Worm (Caenorhabditis elegans): ENCODE data around the gene C17H12.10.

The C17H12.10 gene

DNA sequence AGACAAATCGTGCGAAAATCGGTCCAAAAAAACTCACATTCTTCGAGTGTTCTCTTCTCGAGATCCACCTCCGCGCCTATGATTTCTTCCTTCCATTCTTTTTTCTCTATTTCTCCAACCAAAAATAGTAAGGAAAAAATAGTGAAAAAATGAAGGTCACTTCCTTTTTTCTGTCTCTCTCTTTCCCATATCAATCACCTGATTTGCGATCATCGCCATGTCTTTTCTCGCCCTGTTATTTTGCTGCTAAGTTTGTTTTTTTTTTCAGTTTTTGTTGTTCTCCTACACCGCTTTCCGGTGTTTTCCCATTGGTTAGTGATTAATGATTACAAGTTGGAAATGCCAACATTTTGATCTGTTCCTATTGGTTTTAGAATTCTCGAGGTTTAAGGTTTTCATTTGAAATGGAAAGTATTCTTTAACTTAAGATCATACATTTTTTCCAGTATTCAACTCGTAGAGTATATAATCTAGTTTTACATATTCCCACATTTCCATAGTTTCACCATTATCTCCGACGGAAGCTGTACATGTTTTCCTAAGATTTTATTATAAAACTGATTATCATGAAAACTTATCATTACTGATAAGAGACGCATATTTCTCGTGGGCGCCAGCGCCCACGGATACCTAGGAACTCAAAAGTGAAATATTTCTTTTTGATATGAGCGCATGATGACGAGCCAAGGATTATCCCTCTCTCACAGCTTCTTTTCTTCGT, 35.1 kb downstream of the C17H12.10 start:
- no peak for TF ChIP-seq nhr-237 (tag; optimal IDR thresholded peaks at IDR 0.05)
- TF ChIP-seq nhr-25 (tag; optimal IDR thresholded peaks at IDR 0.05): peak; percentile 42
- no peak for TF ChIP-seq sma-9 (GFP tag; optimal IDR thresholded peaks at IDR 0.05)
- no peak for TF ChIP-seq sma-9 (tag; optimal IDR thresholded peaks at IDR 0.05)
- TF ChIP-seq fos-1 (tag; optimal IDR thresholded peaks at IDR 0.05): peak; percentile 13
- no peak for TF ChIP-seq R02D3.7 (tag; optimal IDR thresholded peaks at IDR 0.05)
- peak; percentile 9 for TF ChIP-seq blmp-1 (tag; optimal IDR thresholded peaks at IDR 0.05; ENCODE audit: insufficient read depth)

DNA sequence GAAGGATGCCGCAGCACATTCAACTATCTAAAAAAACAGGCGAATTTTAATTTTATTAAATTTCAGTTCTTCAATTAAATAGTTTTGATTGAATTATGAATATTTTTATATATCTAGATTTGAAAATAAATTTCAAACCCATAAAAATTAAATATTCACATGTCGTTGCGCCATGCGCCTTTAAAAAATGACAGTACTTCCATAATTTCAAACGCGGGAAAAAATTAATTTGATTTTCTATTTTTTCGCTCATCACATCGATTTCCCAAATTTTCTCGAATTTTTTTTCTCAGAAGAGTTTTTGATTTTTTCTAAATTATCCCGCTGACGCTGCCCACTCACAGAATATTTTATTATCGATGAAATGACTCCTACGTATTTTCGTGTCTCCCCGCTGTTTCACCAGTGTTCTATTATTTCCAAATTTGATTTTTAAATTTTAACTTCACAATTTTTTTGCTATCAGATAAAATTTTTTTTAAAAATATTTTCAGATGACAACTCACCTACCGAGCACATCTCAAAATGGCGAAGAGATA, 35.9 kb downstream of the C17H12.10 start, which contains the start of gene lip-1:
lip-1 (plus strand) TSS at position 489 of the 539 bp plus-strand sequence.
- TF ChIP-seq F13H6.1 (tag; optimal IDR thresholded peaks at IDR 0.05): no peak
- TF ChIP-seq sma-9 (GFP tag; optimal IDR thresholded peaks at IDR 0.05): no peak
- TF ChIP-seq sma-9 (tag; optimal IDR thresholded peaks at IDR 0.05): no peak
- TF ChIP-seq nhr-21 (tag; optimal IDR thresholded peaks at IDR 0.05): no peak
- TF ChIP-seq nhr-11 (tag; optimal IDR thresholded peaks at IDR 0.05): no peak
- TF ChIP-seq blmp-1 (tag; optimal IDR thresholded peaks at IDR 0.05; ENCODE audit: insufficient read depth): no peak
- TF ChIP-seq crh-2 (tag; optimal IDR thresholded peaks at IDR 0.05): no peak
- TF ChIP-seq nhr-10 (tag; optimal IDR thresholded peaks at IDR 0.05): no peak
- TF ChIP-seq nhr-12 (tag; optimal IDR thresholded peaks at IDR 0.05): no peak
- TF ChIP-seq ama-1 (optimal IDR thresholded peaks at IDR 0.05): no peak
- no peak for TF ChIP-seq nhr-6 (tag; optimal IDR thresholded peaks at IDR 0.05)
- no peak for TF ChIP-seq lsy-2 (tag; optimal IDR thresholded peaks at IDR 0.05)
- TF ChIP-seq lin-39 (tag; optimal IDR thresholded peaks at IDR 0.05): no peak
- TF ChIP-seq ceh-16 (tag; optimal IDR thresholded peaks at IDR 0.05): no peak
- TF ChIP-seq nhr-23 (tag; optimal IDR thresholded peaks at IDR 0.05): no peak
- TF ChIP-seq nhr-129 (tag; optimal IDR thresholded peaks at IDR 0.05): no peak
- no peak for TF ChIP-seq sma-3 (GFP tag; optimal IDR thresholded peaks at IDR 0.05)
- TF ChIP-seq fos-1 (tag; optimal IDR thresholded peaks at IDR 0.05): no peak
- no peak for TF ChIP-seq ceh-82 (tag; optimal IDR thresholded peaks at IDR 0.05)
- no peak for TF ChIP-seq R02D3.7 (tag; optimal IDR thresholded peaks at IDR 0.05)

- no peak for TF ChIP-seq nhr-25 (tag; optimal IDR thresholded peaks at IDR 0.05)
- TF ChIP-seq gmeb-1 (tag; optimal IDR thresholded peaks at IDR 0.05): no peak
- TF ChIP-seq C34F6.9 (tag; optimal IDR thresholded peaks at IDR 0.05): no peak
- no peak for TF ChIP-seq R02D3.7 (tag; optimal IDR thresholded peaks at IDR 0.05)
- no peak for TF ChIP-seq F13H6.1 (tag; optimal IDR thresholded peaks at IDR 0.05)
- no peak for TF ChIP-seq nhr-237 (tag; optimal IDR thresholded peaks at IDR 0.05)
- TF ChIP-seq nhr-12 (tag; optimal IDR thresholded peaks at IDR 0.05): no peak
- TF ChIP-seq snpc-4 (tag; optimal IDR thresholded peaks at IDR 0.05): no peak
- TF ChIP-seq lsy-2 (tag; optimal IDR thresholded peaks at IDR 0.05): no peak
- no peak for TF ChIP-seq ZK546.5 (tag; optimal IDR thresholded peaks at IDR 0.05)
- TF ChIP-seq aly-2 (tag; optimal IDR thresholded peaks at IDR 0.05): no peak
- TF ChIP-seq sem-4 (tag; optimal IDR thresholded peaks at IDR 0.05): no peak
- no peak for TF ChIP-seq alr-1 (tag; optimal IDR thresholded peaks at IDR 0.05)
- TF ChIP-seq blmp-1 (tag; optimal IDR thresholded peaks at IDR 0.05; ENCODE audit: insufficient read depth): no peak
- TF ChIP-seq ztf-4 (tag; optimal IDR thresholded peaks at IDR 0.05): no peak
- TF ChIP-seq lin-13 (GFP tag; optimal IDR thresholded peaks at IDR 0.05): no peak
- no peak for TF ChIP-seq Y55F3AM.14 (GFP tag; optimal IDR thresholded peaks at IDR 0.05)
Observed at ce11 chrIV:6852727-6853126, 46.1 kb downstream of the C17H12.10 start.
